In the genomic region with DNA sequence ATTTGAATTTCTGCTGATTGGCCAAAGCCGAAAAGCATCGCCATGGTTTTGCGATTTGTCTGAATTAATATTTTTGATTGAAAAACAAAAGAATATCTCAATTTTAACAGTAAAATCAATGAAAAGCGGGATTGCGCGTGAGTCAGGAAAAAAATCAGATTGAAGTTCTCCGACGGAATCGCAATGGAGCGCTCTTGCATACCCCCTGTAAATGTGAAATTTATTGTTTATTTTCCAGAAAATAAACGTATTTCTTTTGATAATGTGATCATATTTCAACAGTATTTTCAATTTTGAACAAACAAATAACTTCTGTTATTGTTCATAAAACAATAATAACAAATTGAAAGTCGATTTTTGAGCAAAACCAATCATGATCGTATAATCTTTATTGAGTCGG, we compare ENCODE assay signal across 6 worm cellular contexts.
TF ChIP-seq lines count a peak whose summit lies in the region.

A gene (minus strand): TSS at position 200 of the 400 bp plus-strand sequence.

TF ChIP-seq in whole organism, L1 larva, 84 proteins besides CTCF, POLR2A, EP300 and RAD21 (continues in another document):
- peak; percentile 13 for TF ChIP-seq irx-1 (tag; optimal IDR thresholded peaks at IDR 0.05; lab: Kevin White, UChicago)
- TF ChIP-seq mdl-1 (tag; optimal IDR thresholded peaks at IDR 0.05; lab: Kevin White, UChicago), result peak in 1 of 2 experiments; percentile 7
- TF ChIP-seq dpl-1 (GFP tag; optimal IDR thresholded peaks at IDR 0.05; lab: Kevin White, UChicago), result peak; percentile 1 to 46 (median 13)
- no peak for TF ChIP-seq ama-1 (optimal IDR thresholded peaks at IDR 0.05; lab: Kevin White, UChicago)
- no peak for TF ChIP-seq swsn-7 (tag; optimal IDR thresholded peaks at IDR 0.05; lab: Kevin White, UChicago)
- peak; percentile 35 to 43 for TF ChIP-seq efl-1 (optimal IDR thresholded peaks at IDR 0.05; lab: Kevin White, UChicago)
- peak in 1 of 2 experiments; percentile 38 for TF ChIP-seq efl-1 (GFP tag; optimal IDR thresholded peaks at IDR 0.05 in 1 of 2; lab: Kevin White, UChicago)
- TF ChIP-seq nhr-20 (tag; optimal IDR thresholded peaks at IDR 0.05; lab: Kevin White, UChicago), result peak; percentile 8
- peak; percentile 7 for TF ChIP-seq rnt-1 (tag; optimal IDR thresholded peaks at IDR 0.05; lab: Kevin White, UChicago)
- TF ChIP-seq jun-1 (tag; optimal IDR thresholded peaks at IDR 0.05; lab: Kevin White, UChicago), result no peak
- TF ChIP-seq tlp-1 (tag; optimal IDR thresholded peaks at IDR 0.05; lab: Kevin White, UChicago), result no peak
- TF ChIP-seq mef-2 (tag; optimal IDR thresholded peaks at IDR 0.05; lab: Kevin White, UChicago), result no peak
- TF ChIP-seq nhr-28 (tag; optimal IDR thresholded peaks at IDR 0.05; lab: Kevin White, UChicago), result no peak
- TF ChIP-seq ceh-63 (GFP tag; optimal IDR thresholded peaks at IDR 0.05; lab: Kevin White, UChicago), result no peak

TF ChIP-seq in whole organism, L2 larva, 48 proteins besides CTCF, POLR2A, EP300 and RAD21:
- no peak for TF ChIP-seq unc-39 (tag; optimal IDR thresholded peaks at IDR 0.05; lab: Kevin White, UChicago)
- TF ChIP-seq nhr-77 (tag; optimal IDR thresholded peaks at IDR 0.05; lab: Kevin White, UChicago), result no peak
- no peak for TF ChIP-seq nhr-21 (tag; optimal IDR thresholded peaks at IDR 0.05; lab: Kevin White, UChicago)
- TF ChIP-seq lsy-2 (tag; optimal IDR thresholded peaks at IDR 0.05; lab: Kevin White, UChicago), result peak in 1 of 2 experiments; percentile 49
- TF ChIP-seq nhr-129 (tag; optimal IDR thresholded peaks at IDR 0.05; lab: Kevin White, UChicago), result peak; percentile 40
- peak; percentile 47 for TF ChIP-seq fos-1 (tag; optimal IDR thresholded peaks at IDR 0.05; lab: Kevin White, UChicago)
- TF ChIP-seq C34F6.9 (tag; optimal IDR thresholded peaks at IDR 0.05; lab: Kevin White, UChicago), result peak; percentile 48
- peak; percentile 26 for TF ChIP-seq unc-55 (GFP tag; optimal IDR thresholded peaks at IDR 0.05; lab: Kevin White, UChicago)

TF ChIP-seq in whole organism, L3 larva, 47 proteins besides CTCF, POLR2A, EP300 and RAD21:
- TF ChIP-seq unc-39 (tag; optimal IDR thresholded peaks at IDR 0.05; lab: Kevin White, UChicago) (no peak), hmg-11 (tag; optimal IDR thresholded peaks at IDR 0.05; lab: Kevin White, UChicago) (peak; percentile 35), lin-15B (tag; optimal IDR thresholded peaks at IDR 0.05; lab: Kevin White, UChicago) (peak; percentile 36), tbx-2 (tag; optimal IDR thresholded peaks at IDR 0.05; lab: Kevin White, UChicago) (no peak), jun-1 (tag; optimal IDR thresholded peaks at IDR 0.05; lab: Kevin White, UChicago) (no peak), pha-4 (tag; optimal IDR thresholded peaks at IDR 0.05; lab: Kevin White, UChicago) (peak; percentile 81), aly-2 (tag; optimal IDR thresholded peaks at IDR 0.05; lab: Kevin White, UChicago) (no peak), elt-2 (tag; optimal IDR thresholded peaks at IDR 0.05; lab: Kevin White, UChicago) (peak; percentile 10), elt-3 (tag; optimal IDR thresholded peaks at IDR 0.05; lab: Kevin White, UChicago) (no peak), ceh-28 (tag; optimal IDR thresholded peaks at IDR 0.05; lab: Kevin White, UChicago) (no peak), elt-1 (tag; optimal IDR thresholded peaks at IDR 0.05; lab: Kevin White, UChicago) (no peak)

TF ChIP-seq in whole organism, L4 larva, 104 proteins besides CTCF, POLR2A, EP300 and RAD21 (continues in another document):
- TF ChIP-seq mxl-3 (GFP tag; optimal IDR thresholded peaks at IDR 0.05; lab: Kevin White, UChicago) (no peak), ztf-7 (tag; optimal IDR thresholded peaks at IDR 0.05; lab: Kevin White, UChicago) (no peak), daf-16 (GFP tag; optimal IDR thresholded peaks at IDR 0.05; lab: Kevin White, UChicago) (no peak), daf-16 (tag; optimal IDR thresholded peaks at IDR 0.05; lab: Kevin White, UChicago) (peak; percentile 81), ctbp-1 (GFP tag; IDR thresholded peaks at IDR 0.05; lab: Robert Waterston, UW) (no peak), hif-1 (tag; optimal IDR thresholded peaks at IDR 0.05; lab: Kevin White, UChicago) (no peak), snpc-1.2 (GFP tag; IDR thresholded peaks at IDR 0.05; lab: Robert Waterston, UW) (no peak), hlh-11 (tag; optimal IDR thresholded peaks at IDR 0.05; lab: Kevin White, UChicago) (no peak), nhr-10 (tag; optimal IDR thresholded peaks at IDR 0.05; lab: Kevin White, UChicago) (no peak), Y5F2A.4 (GFP tag; optimal IDR thresholded peaks at IDR 0.05; lab: Kevin White, UChicago) (no peak), F44E2.7 (GFP tag; IDR thresholded peaks at IDR 0.05; lab: Robert Waterston, UW) (no peak), pqm-1 (tag; optimal IDR thresholded peaks at IDR 0.05; lab: Kevin White, UChicago) (peak; percentile 13), lsy-2 (tag; optimal IDR thresholded peaks at IDR 0.05; lab: Kevin White, UChicago) (peak in 1 of 2 experiments; percentile 54), lim-7 (GFP tag; IDR thresholded peaks at IDR 0.05; lab: Robert Waterston, UW) (no peak), nhr-28 (tag; optimal IDR thresholded peaks at IDR 0.05; lab: Kevin White, UChicago) (peak; percentile 15), unc-62 (GFP tag; optimal IDR thresholded peaks at IDR 0.05 in 1 of 2; lab: Kevin White, UChicago) (peak in 1 of 2 experiments; percentile 23), unc-62 (tag; optimal IDR thresholded peaks at IDR 0.05; lab: Kevin White, UChicago) (no peak), dmd-9 (GFP tag; IDR thresholded peaks at IDR 0.05; lab: Robert Waterston, UW) (no peak), dve-1 (tag; optimal IDR thresholded peaks at IDR 0.05; lab: Kevin White, UChicago; ENCODE audit: insufficient read depth) (peak; percentile 52), zip-2 (tag; optimal IDR thresholded peaks at IDR 0.05; lab: Kevin White, UChicago) (no peak)

TF ChIP-seq in whole organism, mixed stage, embryonic, 35 proteins besides CTCF, POLR2A, EP300 and RAD21:
- TF ChIP-seq hlh-1 (tag; optimal IDR thresholded peaks at IDR 0.05; lab: Kevin White, UChicago) (no peak), ces-1 (GFP tag; optimal IDR thresholded peaks at IDR 0.05; lab: Kevin White, UChicago) (peak; percentile 5), mep-1 (tag; optimal IDR thresholded peaks at IDR 0.05; lab: Kevin White, UChicago) (peak; percentile 7)

TF ChIP-seq in whole organism, young adult, 124 proteins besides CTCF, POLR2A, EP300 and RAD21:
- TF ChIP-seq mcd-1 (GFP tag; IDR thresholded peaks at IDR 0.05; lab: Robert Waterston, UW), result peak; percentile 84
- TF ChIP-seq snpc-4 (GFP tag; optimal IDR thresholded peaks at IDR 0.05; lab: Kevin White, UChicago), result no peak
- peak in 1 of 4 experiments; percentile 6 for TF ChIP-seq snpc-4 (tag; optimal IDR thresholded peaks at IDR 0.05; lab: Kevin White, UChicago)
- TF ChIP-seq efl-1 (GFP tag; optimal IDR thresholded peaks at IDR 0.05; lab: Kevin White, UChicago), result peak; percentile 22
- no peak for TF ChIP-seq mel-28 (tag; optimal IDR thresholded peaks at IDR 0.05; lab: Kevin White, UChicago; ENCODE audit: borderline replicate concordance)
- no peak for TF ChIP-seq cebp-1 (GFP tag; IDR thresholded peaks at IDR 0.05; lab: Robert Waterston, UW)
- TF ChIP-seq cebp-1 (tag; optimal IDR thresholded peaks at IDR 0.05; lab: Kevin White, UChicago), result peak; percentile 23
- no peak for TF ChIP-seq F10E7.11 (tag; optimal IDR thresholded peaks at IDR 0.05; lab: Kevin White, UChicago)
- no peak for TF ChIP-seq C17E4.6 (GFP tag; IDR thresholded peaks at IDR 0.05; lab: Robert Waterston, UW)
- peak; percentile 22 for TF ChIP-seq him-1 (tag; optimal IDR thresholded peaks at IDR 0.05; lab: Kevin White, UChicago)
TF ChIP-seq in whole organism, young adult: peak in this region for 5.
